Fruit fly (Drosophila melanogaster): ENCODE data around the gene ssp7.

ssp7 gene

DNA sequence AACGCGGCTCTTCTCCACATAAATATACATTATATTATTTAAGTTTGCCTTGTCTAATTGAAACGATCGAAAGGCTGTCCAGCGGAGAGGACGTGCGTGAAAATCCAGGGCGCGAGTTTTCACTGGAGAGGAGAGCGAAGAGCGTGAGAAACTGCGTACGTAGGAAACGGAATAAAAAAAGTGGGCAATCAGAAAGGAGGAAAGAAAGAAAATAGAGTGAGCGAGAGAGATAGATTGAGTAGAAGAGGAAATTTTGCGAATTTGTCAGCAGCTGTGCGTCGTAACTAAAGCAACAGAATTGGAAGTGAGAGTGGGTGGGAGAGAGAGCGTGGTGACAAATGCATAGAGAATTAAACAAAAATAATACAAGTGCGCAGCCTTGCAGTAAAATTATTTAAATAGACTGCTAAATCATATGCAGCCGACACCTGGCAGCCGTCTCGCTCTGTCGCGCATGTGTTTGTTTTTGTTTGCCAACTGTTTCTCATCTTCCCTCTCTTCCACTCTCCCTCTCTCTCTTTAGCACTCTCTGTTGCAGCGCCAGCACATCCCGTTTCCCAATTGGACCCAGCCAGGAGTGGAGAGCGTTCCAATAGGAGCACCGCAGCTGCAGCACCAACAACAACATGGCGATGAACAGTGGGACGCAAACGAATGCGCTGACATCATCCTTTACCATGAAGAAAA lies 14.6 kb upstream of the ssp7 start:
- no peak for TF ChIP-seq CG32006 (GFP tag; optimal IDR thresholded peaks at IDR 0.05)
- TF ChIP-seq achi (GFP tag; optimal IDR thresholded peaks at IDR 0.05): no peak
- TF ChIP-seq CG3919 (GFP tag; optimal IDR thresholded peaks at IDR 0.05): no peak
- no peak for TF ChIP-seq CG8319 (GFP tag; optimal IDR thresholded peaks at IDR 0.05)
- no peak for TF ChIP-seq cyc (GFP tag; optimal IDR thresholded peaks at IDR 0.05)
- no peak for TF ChIP-seq CG11294 (GFP tag; IDR thresholded peaks at IDR 0.05)
- TF ChIP-seq eg (GFP tag; IDR thresholded peaks at IDR 0.05): peak; percentile 14; the same call in 1 of the 3 replicates
- TF ChIP-seq Met (GFP tag; optimal IDR thresholded peaks at IDR 0.05): no peak
- peak; percentile 38 for TF ChIP-seq dsx (GFP tag; optimal IDR thresholded peaks at IDR 0.05; ENCODE audit: poor library complexity, severe bottlenecking)
- peak; percentile 24 for TF ChIP-seq CG34406 (GFP tag; optimal IDR thresholded peaks at IDR 0.05)
- peak; percentile 25 for TF ChIP-seq CG9139 (GFP tag; optimal IDR thresholded peaks at IDR 0.05)
- TF ChIP-seq Blimp-1 (GFP tag; optimal IDR thresholded peaks at IDR 0.05): no peak
- TF ChIP-seq CG3032 (tag; optimal IDR thresholded peaks at IDR 0.05): no peak
- peak; percentile 29 for TF ChIP-seq CG10669 (GFP tag; optimal IDR thresholded peaks at IDR 0.05)
- TF ChIP-seq net (GFP tag; optimal IDR thresholded peaks at IDR 0.05): peak; percentile 22
- TF ChIP-seq esn (GFP tag; optimal IDR thresholded peaks at IDR 0.05): peak; percentile 9
- no peak for TF ChIP-seq CG6276 (GFP tag; optimal IDR thresholded peaks at IDR 0.05)
- no peak for TF ChIP-seq CG6854 (GFP tag; optimal IDR thresholded peaks at IDR 0.05)
- TF ChIP-seq Hr38 (GFP tag; optimal IDR thresholded peaks at IDR 0.05): no peak
- TF ChIP-seq CG10631 (GFP tag; optimal IDR thresholded peaks at IDR 0.05): no peak
- TF ChIP-seq ss (GFP tag; optimal IDR thresholded peaks at IDR 0.05): peak; percentile 40
- no peak for TF ChIP-seq CG1621 (tag; optimal IDR thresholded peaks at IDR 0.05)
- no peak for TF ChIP-seq pdm3 (GFP tag; optimal IDR thresholded peaks at IDR 0.05)
- TF ChIP-seq Lpt (GFP tag; optimal IDR thresholded peaks at IDR 0.05): no peak
- no peak for TF ChIP-seq Eip75B (GFP tag; optimal IDR thresholded peaks at IDR 0.05)
- no peak for TF ChIP-seq Ets21C (GFP tag; optimal IDR thresholded peaks at IDR 0.05)
- no peak for TF ChIP-seq svp (GFP tag)
- no peak for TF ChIP-seq topi (GFP tag; optimal IDR thresholded peaks at IDR 0.05)
- TF ChIP-seq Sox102F (GFP tag; optimal IDR thresholded peaks at IDR 0.05): no peak
- TF ChIP-seq CG11762 (GFP tag; optimal IDR thresholded peaks at IDR 0.05; ENCODE audit: insufficient read depth): no peak
- peak; percentile 63 for TF ChIP-seq fkh (GFP tag; optimal IDR thresholded peaks at IDR 0.05)
- peak; percentile 71 for TF ChIP-seq CG6163 (GFP tag; IDR thresholded peaks at IDR 0.05)
- peak; percentile 8 for TF ChIP-seq CG6808 (GFP tag; optimal IDR thresholded peaks at IDR 0.05)
- TF ChIP-seq fd59A (GFP tag; optimal IDR thresholded peaks at IDR 0.05): no peak
- no peak for TF ChIP-seq vri (GFP tag; optimal IDR thresholded peaks at IDR 0.05)
- TF ChIP-seq spab (GFP tag; optimal IDR thresholded peaks at IDR 0.05): no peak
- no peak for TF ChIP-seq CG31627 (GFP tag; optimal IDR thresholded peaks at IDR 0.05)
- TF ChIP-seq CG4318 (GFP tag; optimal IDR thresholded peaks at IDR 0.05): no peak
- TF ChIP-seq Sox14 (GFP tag; optimal IDR thresholded peaks at IDR 0.05): peak; percentile 17
- no peak for TF ChIP-seq fd85E (GFP tag; optimal IDR thresholded peaks at IDR 0.05)
- TF ChIP-seq CG15336 (GFP tag; IDR thresholded peaks at IDR 0.05): no peak; the same call in 1 of the 2 replicates
- TF ChIP-seq acj6 (GFP tag; optimal IDR thresholded peaks at IDR 0.05): no peak
- TF ChIP-seq Eip78C (GFP tag): peak; percentile 75
- TF ChIP-seq lz (GFP tag; optimal IDR thresholded peaks at IDR 0.05): no peak
- TF ChIP-seq Ets96B (tag; optimal IDR thresholded peaks at IDR 0.05): no peak
- no peak for TF ChIP-seq OdsH (GFP tag; optimal IDR thresholded peaks at IDR 0.05)
- TF ChIP-seq Hr39 (GFP tag; optimal IDR thresholded peaks at IDR 0.05): no peak
- no peak for TF ChIP-seq Eip93F (GFP tag; optimal IDR thresholded peaks at IDR 0.05)
- TF ChIP-seq CG7368 (GFP tag; optimal IDR thresholded peaks at IDR 0.05): no peak
